Fruit fly (Drosophila melanogaster) whole organism, embryonic: ENCODE measurements around the gene CG31098.

Experiments
- CG17802 ChIP-seq: fragments of 200-800 bp; sonication (Bioruptor generic); optimal IDR thresholded peaks from 2 replicates; lab custom pipeline; 2018; ENCODE audit warnings: missing biosample characterization, mild to moderate bottlenecking, missing genetic modification characterization, moderate library complexity
- CG3281 ChIP-seq: fragments of 200-800 bp; sonication (Bioruptor generic); optimal IDR thresholded peaks from 3 replicates; lab custom pipeline; 2017; ENCODE audit warnings: missing biosample characterization, mild to moderate bottlenecking, missing genetic modification characterization
- CG4820 ChIP-seq: fragments of 200-800 bp; sonication (Bioruptor generic); optimal IDR thresholded peaks from 3 replicates; lab custom pipeline; 2016; ENCODE audit warnings: missing biosample characterization, missing genetic modification characterization
- CG6813 ChIP-seq: fragments of 200-800 bp; sonication (Bioruptor generic); optimal IDR thresholded peaks from 2 replicates; lab custom pipeline; 2017; ENCODE audit warnings: missing biosample characterization, missing genetic modification characterization, mild to moderate bottlenecking, moderate library complexity, missing genetic modification reagents
- CG9797 ChIP-seq: fragments of 200-800 bp; sonication (Bioruptor generic); optimal IDR thresholded peaks from 3 replicates; lab custom pipeline; 2018; ENCODE audit warnings: missing biosample characterization, mild to moderate bottlenecking, missing genetic modification characterization
- CTCF ChIP-seq: fragments of 200-800 bp; sonication (Bioruptor generic); optimal IDR thresholded peaks from 2 replicates; lab custom pipeline; 2017; ENCODE audit warnings: missing biosample characterization, mild to moderate bottlenecking, missing genetic modification characterization, moderate library complexity
- Hmr ChIP-seq: fragments of 200-800 bp; sonication (Bioruptor generic); optimal IDR thresholded peaks from 3 replicates; lab custom pipeline; 2017; ENCODE audit warnings: mild to moderate bottlenecking, missing biosample characterization, missing genetic modification reagents, missing genetic modification characterization
- ara ChIP-seq: fragments of 200-800 bp; sonication (Bioruptor generic); IDR thresholded peaks from 2 replicates; pipeline ENCODE4 v1.3.6; 2022; ENCODE audit warnings: missing biosample characterization, missing genetic modification characterization
- eve ChIP-seq, 2 experiments: fragments of >200 bp; optimal IDR thresholded peaks; 2 replicates each; lab custom pipeline; 2017; ENCODE audit warnings: missing biosample characterization in 2 of 2, missing genetic modification characterization in 2 of 2
- fd102C ChIP-seq: fragments of 200-800 bp; sonication (Bioruptor generic); optimal IDR thresholded peaks from 2 replicates; lab custom pipeline; 2018; ENCODE audit warnings: missing biosample characterization, mild to moderate bottlenecking, missing genetic modification characterization, moderate library complexity
- hth ChIP-seq: fragments of >200 bp; optimal IDR thresholded peaks from 2 replicates; lab custom pipeline; 2017; ENCODE audit warnings: inconsistent platforms
- oc ChIP-seq: fragments of 200-800 bp; sonication (Bioruptor generic); optimal IDR thresholded peaks from 2 replicates; lab custom pipeline; 2018; ENCODE audit warnings: missing biosample characterization, mild to moderate bottlenecking, missing genetic modification characterization, moderate library complexity
- peb ChIP-seq: fragments of 200-800 bp; sonication (Bioruptor generic); IDR thresholded peaks from 2 replicates; pipeline ENCODE4 v1.3.6; 2022; ENCODE audit warnings: missing biosample characterization, missing genetic modification characterization
- prd ChIP-seq, 3 experiments: fragments of >200 bp in 2 of 3; fragments of 200-800 bp in 1 of 3; sonication (Bioruptor generic) in 1 of 3; optimal IDR thresholded peaks in 2 of 3; IDR thresholded peaks in 1 of 3; 2 replicates in 2 of 3; 3 replicates in 1 of 3; pipeline versions ENCODE4 v1.3.6 to Lab custom; 2017 to 2022; ENCODE audit warnings: missing biosample characterization in 1 of 3, missing genetic modification characterization in 1 of 3

- TF ChIP-seq CG17802 (tag; lab: Kevin White, UChicago) (no peak), eve (GFP tag; optimal IDR thresholded peaks at IDR 0.05; lab: Kevin White, UChicago) (no peak), peb (GFP tag; lab: Robert Waterston, UW) (no peak), CTCF (GFP tag; lab: Kevin White, UChicago) (no peak), hth (lab: Kevin White, UChicago) (no peak), CG9797 (GFP tag; lab: Kevin White, UChicago) (no peak), prd (optimal IDR thresholded peaks at IDR 0.05; lab: Kevin White, UChicago) (no peak), prd (GFP tag; IDR thresholded peaks at IDR 0.05; lab: Robert Waterston, UW) (no peak), oc (tag; lab: Kevin White, UChicago) (no peak), Hmr (no peak), CG3281 (GFP tag; lab: Kevin White, UChicago) (no peak), fd102C (GFP tag; lab: Kevin White, UChicago) (no peak), CG6813 (GFP tag; lab: Kevin White, UChicago) (no peak), CG4820 (GFP tag; lab: Kevin White, UChicago) (no peak), ara (GFP tag; lab: Robert Waterston, UW) (no peak)
These were observed 19.2 kb downstream of the CG31098 start, which contains the start of gene CG11878 for dm6 chr3R:25273537-25273936.
